Fruit fly (Drosophila melanogaster): ENCODE measurements around the gene CG1105.

Gene CG1105

DNA sequence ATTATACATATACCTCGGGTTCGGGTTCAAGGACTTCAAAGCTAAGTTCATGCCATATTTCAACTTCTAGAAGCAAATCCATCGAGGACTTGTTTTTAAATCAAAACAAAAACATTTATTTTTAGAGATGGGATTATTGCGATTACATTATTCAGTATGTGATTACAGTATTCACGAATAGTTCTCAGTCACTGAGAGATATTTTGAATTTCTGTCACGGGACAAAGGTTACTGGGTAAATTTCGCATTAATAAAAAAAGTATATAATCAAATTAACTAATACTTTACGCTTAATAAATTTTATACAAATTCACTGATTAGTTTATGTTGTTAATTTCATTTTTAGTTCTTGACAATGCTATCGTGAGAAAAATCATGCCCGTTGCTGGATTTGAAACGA is 26.7 kb upstream of the CG1105 start (continued):
- TF ChIP-seq Blimp-1 (GFP tag; optimal IDR thresholded peaks at IDR 0.05) (no peak), usp (GFP tag; optimal IDR thresholded peaks at IDR 0.05) (no peak), CG13287 (GFP tag; IDR thresholded peaks at IDR 0.05; ENCODE audit: partially characterized antibody) (peak; percentile 36; the same call in 1 of the 2 replicates), ab (GFP tag; optimal IDR thresholded peaks at IDR 0.05) (no peak), CG8478 (optimal IDR thresholded peaks at IDR 0.05) (no peak), CG7987 (GFP tag; optimal IDR thresholded peaks at IDR 0.05) (no peak), az2 (GFP tag; optimal IDR thresholded peaks at IDR 0.05) (peak; percentile 19), nmo (GFP tag; optimal IDR thresholded peaks at IDR 0.05) (peak; percentile 32), CG14710 (tag; optimal IDR thresholded peaks at IDR 0.05) (peak; percentile 30), jing (GFP tag; optimal IDR thresholded peaks at IDR 0.05) (no peak), CG13624 (GFP tag; optimal IDR thresholded peaks at IDR 0.05) (no peak), CG12659 (GFP tag; optimal IDR thresholded peaks at IDR 0.05) (no peak), CG14965 (GFP tag; optimal IDR thresholded peaks at IDR 0.05; ENCODE audit: borderline replicate concordance) (no peak), H15 (GFP tag; IDR thresholded peaks at IDR 0.05) (peak; percentile 50; the same call in 1 of the 3 replicates), CG4707 (GFP tag; optimal IDR thresholded peaks at IDR 0.05) (no peak), gcm (GFP tag; optimal IDR thresholded peaks at IDR 0.05) (no peak), CG13424 (tag; optimal IDR thresholded peaks at IDR 0.05) (peak; percentile 2), lilli (GFP tag; optimal IDR thresholded peaks at IDR 0.05) (peak; percentile 53), tx (GFP tag; optimal IDR thresholded peaks at IDR 0.05) (no peak)

DNA sequence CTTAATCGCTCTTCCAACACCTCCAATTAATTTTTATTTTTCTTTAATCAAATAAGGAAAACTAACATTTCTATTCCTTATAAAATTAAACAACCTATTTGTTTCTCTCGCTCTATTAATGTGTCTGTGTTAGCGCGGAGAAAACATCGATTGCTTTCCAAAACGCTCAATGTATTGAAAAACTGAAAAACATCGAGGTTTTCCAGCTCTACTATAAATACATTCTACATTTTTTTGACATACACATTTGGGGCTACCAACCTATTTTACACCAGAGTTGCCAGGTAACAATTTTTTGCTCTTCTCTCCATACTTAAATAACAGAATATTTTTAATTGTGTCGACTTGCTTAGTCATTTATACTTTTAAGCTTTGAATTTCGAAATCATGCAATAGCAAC is 25.0 kb upstream of the CG1105 start:
- 0 out of 2 replicates have a peak, but pooled peaks have one; percentile 11 for TF ChIP-seq tna (GFP tag; IDR thresholded peaks at IDR 0.05; ENCODE audit: partially characterized antibody)
- no peak for TF ChIP-seq chinmo (GFP tag; IDR thresholded peaks at IDR 0.05; ENCODE audit: partially characterized antibody)
- no peak for TF ChIP-seq stc (GFP tag; IDR thresholded peaks at IDR 0.05)
- no peak for TF ChIP-seq Sin3A (optimal IDR thresholded peaks at IDR 0.05)
- no peak for TF ChIP-seq CG8359 (GFP tag; optimal IDR thresholded peaks at IDR 0.05; ENCODE audit: borderline replicate concordance)
- TF ChIP-seq CG7786 (GFP tag; optimal IDR thresholded peaks at IDR 0.05) = no peak
- TF ChIP-seq shn (GFP tag; optimal IDR thresholded peaks at IDR 0.05) = no peak
- TF ChIP-seq vvl (GFP tag; IDR thresholded peaks at IDR 0.05) = 0 out of 2 replicates have a peak, but pooled peaks have one; percentile 16
- no peak for TF ChIP-seq CG43689 (GFP tag; IDR thresholded peaks at IDR 0.05)
- no peak for TF ChIP-seq scrt (GFP tag; optimal IDR thresholded peaks at IDR 0.05)
- peak; percentile 20 for TF ChIP-seq Camta (GFP tag; optimal IDR thresholded peaks at IDR 0.05)
- TF ChIP-seq so (GFP tag; IDR thresholded peaks at IDR 0.05) = no peak
- TF ChIP-seq CG15696 (tag; optimal IDR thresholded peaks at IDR 0.05) = peak; percentile 30
- no peak for TF ChIP-seq CG3407 (GFP tag; optimal IDR thresholded peaks at IDR 0.05)
- peak; percentile 34 for TF ChIP-seq kay (GFP tag; optimal IDR thresholded peaks at IDR 0.05)
- no peak for TF ChIP-seq CG3838 (GFP tag; optimal IDR thresholded peaks at IDR 0.05)
- TF ChIP-seq abd-A (tag; optimal IDR thresholded peaks at IDR 0.05) = no peak
- no peak for TF ChIP-seq CG12236 (GFP tag; optimal IDR thresholded peaks at IDR 0.05)
- TF ChIP-seq CoRest (tag; optimal IDR thresholded peaks at IDR 0.05) = peak; percentile 60
- peak; percentile 18 for TF ChIP-seq Abd-B (GFP tag; optimal IDR thresholded peaks at IDR 0.05)
- no peak for TF ChIP-seq repo (GFP tag; optimal IDR thresholded peaks at IDR 0.05)
- TF ChIP-seq CG16815 (GFP tag; optimal IDR thresholded peaks at IDR 0.05) = no peak
- TF ChIP-seq CG12391 (tag; optimal IDR thresholded peaks at IDR 0.05) = peak; percentile 57
- TF ChIP-seq crc (GFP tag; optimal IDR thresholded peaks at IDR 0.05) = no peak
- no peak for TF ChIP-seq CG31441 (GFP tag; IDR thresholded peaks at IDR 0.05)
- TF ChIP-seq Hmr (GFP tag; optimal IDR thresholded peaks at IDR 0.05) = peak; percentile 26
- no peak for TF ChIP-seq Max (GFP tag; optimal IDR thresholded peaks at IDR 0.05)
- TF ChIP-seq chm (GFP tag; IDR thresholded peaks at IDR 0.05) = peak; percentile 11; the same call in 1 of the 2 replicates
- no peak for TF ChIP-seq CG8089 (GFP tag; optimal IDR thresholded peaks at IDR 0.05)
- no peak for TF ChIP-seq CG9437 (GFP tag; optimal IDR thresholded peaks at IDR 0.05)
- no peak for TF ChIP-seq CG34376 (GFP tag; optimal IDR thresholded peaks at IDR 0.05)
- TF ChIP-seq zfh1 (GFP tag; IDR thresholded peaks at IDR 0.05) = 0 out of 3 replicates have a peak, but pooled peaks have one; percentile 5
